Worm (Caenorhabditis elegans) whole organism, young adult: ENCODE data around the gene hnd-1.

Experiments
- B0019.2 ChIP-seq: fragments of 200-800 bp; sonication (Bioruptor generic); conservative IDR thresholded peaks from 2 replicates; pipeline ENCODE4 v1.3.6; 2022; ENCODE audit warnings: missing genetic modification reagents, missing genetic modification characterization, missing compliant biosample characterization
- B0035.1 ChIP-seq: sonication (generic microtip); optimal IDR thresholded peaks from 2 replicates; lab custom pipeline; 2016; ENCODE audit warnings: missing genetic modification characterization, mild to moderate bottlenecking, missing compliant biosample characterization, missing genotype, missing genetic modification reagents
- B0336.3 ChIP-seq: fragments of 200-800 bp; sonication (Bioruptor generic); IDR thresholded peaks from 2 replicates; pipeline ENCODE4 v1.3.6; 2022; ENCODE audit warnings: missing genetic modification characterization, missing compliant biosample characterization
- F22D6.2 ChIP-seq: sonication (generic microtip); optimal IDR thresholded peaks from 2 replicates; lab custom pipeline; 2016; ENCODE audit warnings: mild to moderate bottlenecking, missing genetic modification characterization, missing compliant biosample characterization
- F23B12.7 ChIP-seq: sonication (generic microtip); optimal IDR thresholded peaks from 2 replicates; lab custom pipeline; 2017; ENCODE audit warnings: missing genetic modification characterization, mild to moderate bottlenecking, missing compliant biosample characterization, antibody characterized with exemption, moderate library complexity; ENCODE audit not compliant: insufficient read depth
- F33H1.4 ChIP-seq: fragments of 200-800 bp; sonication (Bioruptor generic); IDR thresholded peaks from 2 replicates; pipeline ENCODE4 v1.3.6; 2022; ENCODE audit warnings: missing genetic modification reagents, missing genetic modification characterization, missing compliant biosample characterization
- F49E8.2 ChIP-seq: sonication (generic microtip); optimal IDR thresholded peaks from 3 replicates; lab custom pipeline; 2017; ENCODE audit warnings: missing genetic modification characterization, mild to moderate bottlenecking, missing compliant biosample characterization, antibody characterized with exemption, moderate library complexity; ENCODE audit not compliant: insufficient read depth
- F55B11.4 ChIP-seq: sonication (generic microtip); optimal IDR thresholded peaks from 2 replicates; lab custom pipeline; 2016; ENCODE audit warnings: missing compliant biosample characterization, missing genetic modification characterization, borderline replicate concordance; ENCODE audit not compliant: insufficient read depth
- K12H6.12 ChIP-seq: fragments of 200-800 bp; sonication (Bioruptor generic); optimal IDR thresholded peaks from 2 replicates; lab custom pipeline; 2018; ENCODE audit warnings: mild to moderate bottlenecking, missing genetic modification characterization, missing compliant biosample characterization
- T07F8.4 ChIP-seq: sonication (generic microtip); optimal IDR thresholded peaks from 2 replicates; lab custom pipeline; 2016; ENCODE audit warnings: mild to moderate bottlenecking, missing genetic modification characterization, moderate library complexity, missing compliant biosample characterization
- T26A5.8 ChIP-seq: sonication (generic microtip); optimal IDR thresholded peaks from 2 replicates; lab custom pipeline; 2016; ENCODE audit warnings: missing genetic modification characterization, missing compliant biosample characterization
- aptf-2 ChIP-seq: fragments of 200-800 bp; sonication (Bioruptor generic); conservative IDR thresholded peaks from 2 replicates; pipeline ENCODE4 v1.3.6; 2022; ENCODE audit warnings: missing genetic modification reagents, missing genetic modification characterization, missing compliant biosample characterization
- aptf-3 ChIP-seq: fragments of 200-800 bp; sonication (Bioruptor generic); IDR thresholded peaks from 2 replicates; pipeline ENCODE4 v1.3.6; 2022; ENCODE audit warnings: missing genetic modification characterization, missing compliant biosample characterization
- athp-1 ChIP-seq: sonication (generic microtip); optimal IDR thresholded peaks from 2 replicates; lab custom pipeline; 2017; ENCODE audit warnings: mild to moderate bottlenecking, missing genetic modification characterization, missing compliant biosample characterization
- attf-5 ChIP-seq: fragments of 200-800 bp; sonication (Bioruptor generic); optimal IDR thresholded peaks from 2 replicates; lab custom pipeline; 2018; ENCODE audit warnings: mild to moderate bottlenecking, missing genetic modification characterization, missing compliant biosample characterization
- ccch-3 ChIP-seq: fragments of 200-800 bp; sonication (Bioruptor generic); optimal IDR thresholded peaks from 2 replicates; lab custom pipeline; 2018; ENCODE audit warnings: mild to moderate bottlenecking, missing genetic modification characterization, missing compliant biosample characterization
- cebp-1 ChIP-seq, 2 experiments: fragments of 200-800 bp in 1 of 2; sonication (Bioruptor generic) in 1 of 2; sonication (generic microtip) in 1 of 2; IDR thresholded peaks in 1 of 2; optimal IDR thresholded peaks in 1 of 2; 2 replicates each; pipeline versions ENCODE4 v1.3.6 to Lab custom; 2017 to 2022; ENCODE audit warnings: missing compliant biosample characterization in 2 of 2, missing genetic modification characterization in 2 of 2, mild to moderate bottlenecking in 1 of 2, missing genetic modification reagents in 1 of 2, moderate library complexity in 1 of 2
- cebp-2 ChIP-seq: fragments of 200-800 bp; sonication (Bioruptor generic); IDR thresholded peaks from 2 replicates; pipeline ENCODE4 v1.3.6; 2022; ENCODE audit warnings: missing genetic modification characterization, missing compliant biosample characterization
- ceh-58 ChIP-seq: fragments of 200-800 bp; sonication (Bioruptor generic); IDR thresholded peaks from 2 replicates; pipeline ENCODE4 v1.3.6; 2022; ENCODE audit warnings: missing genetic modification characterization, missing compliant biosample characterization
- ceh-91 ChIP-seq: fragments of 200-800 bp; sonication (Bioruptor generic); IDR thresholded peaks from 2 replicates; pipeline ENCODE4 v1.3.6; 2022; ENCODE audit warnings: missing genetic modification reagents, missing genetic modification characterization, missing compliant biosample characterization
- die-1 ChIP-seq: sonication (generic microtip); optimal IDR thresholded peaks from 2 replicates; lab custom pipeline; 2016; ENCODE audit warnings: missing genotype, mild to moderate bottlenecking, missing genetic modification characterization, missing compliant biosample characterization
- dox-1 ChIP-seq: fragments of 200-800 bp; sonication (Bioruptor generic); IDR thresholded peaks from 2 replicates; pipeline ENCODE4 v1.3.6; 2022; ENCODE audit warnings: missing genetic modification reagents, missing genetic modification characterization, missing compliant biosample characterization
- egl-44 ChIP-seq: fragments of 200-800 bp; sonication (Bioruptor generic); IDR thresholded peaks from 2 replicates; pipeline ENCODE4 v1.3.6; 2022; ENCODE audit warnings: missing genetic modification reagents, missing genetic modification characterization, missing compliant biosample characterization
- egrh-3 ChIP-seq: fragments of 200-800 bp; sonication (Bioruptor generic); IDR thresholded peaks from 2 replicates; pipeline ENCODE4 v1.3.6; 2022; ENCODE audit warnings: missing genetic modification reagents, missing genetic modification characterization, missing compliant biosample characterization
- him-1 ChIP-seq: sonication (generic microtip); optimal IDR thresholded peaks from 2 replicates; lab custom pipeline; 2016; ENCODE audit warnings: missing genotype, missing genetic modification reagents, missing genetic modification characterization, missing compliant biosample characterization
- hlh-26 ChIP-seq: fragments of 200-800 bp; sonication (Bioruptor generic); conservative IDR thresholded peaks from 2 replicates; pipeline ENCODE4 v1.3.6; 2022; ENCODE audit warnings: missing genetic modification reagents, missing genetic modification characterization, missing compliant biosample characterization
- lag-1 ChIP-seq: fragments of 200-800 bp; sonication (Bioruptor generic); IDR thresholded peaks from 2 replicates; pipeline ENCODE4 v1.3.6; 2022; ENCODE audit warnings: missing genetic modification reagents, missing genetic modification characterization, missing compliant biosample characterization
- let-526 ChIP-seq: fragments of 200-800 bp; sonication (Bioruptor generic); IDR thresholded peaks from 2 replicates; pipeline ENCODE4 v1.3.6; 2022; ENCODE audit warnings: missing genetic modification reagents, missing genetic modification characterization, missing compliant biosample characterization
- lin-26 ChIP-seq: fragments of 200-800 bp; sonication (Bioruptor generic); IDR thresholded peaks from 2 replicates; pipeline ENCODE4 v1.3.6; 2022; ENCODE audit warnings: missing genetic modification reagents, missing genetic modification characterization, missing compliant biosample characterization
- lin-35 ChIP-seq, 3 experiments: fragments of 150-350 bp in 2 of 3; sonication (generic microtip) in 1 of 3; optimal IDR thresholded peaks; 2 replicates each; lab custom pipeline; 2014 to 2018; ENCODE audit warnings: missing biosample characterization in 3 of 3, missing genetic modification characterization in 3 of 3, missing genetic modification reagents in 3 of 3
- lin-40 ChIP-seq: sonication (generic microtip); optimal IDR thresholded peaks from 2 replicates; lab custom pipeline; 2016; ENCODE audit warnings: missing genetic modification characterization, mild to moderate bottlenecking, missing compliant biosample characterization, missing genotype, missing genetic modification reagents
- lsl-1 ChIP-seq: fragments of 200-800 bp; sonication (Bioruptor generic); optimal IDR thresholded peaks from 2 replicates; lab custom pipeline; 2018; ENCODE audit warnings: mild to moderate bottlenecking, missing genetic modification characterization, moderate library complexity, missing compliant biosample characterization
- lsy-27 ChIP-seq: sonication (generic microtip); optimal IDR thresholded peaks from 2 replicates; lab custom pipeline; 2017; ENCODE audit warnings: missing genetic modification characterization, mild to moderate bottlenecking, missing compliant biosample characterization, antibody characterized with exemption, missing genotype, borderline replicate concordance; ENCODE audit not compliant: insufficient read depth
- madf-10 ChIP-seq: sonication (generic microtip); optimal IDR thresholded peaks from 2 replicates; lab custom pipeline; 2016; ENCODE audit warnings: mild to moderate bottlenecking, missing genetic modification characterization, missing compliant biosample characterization
- mcd-1 ChIP-seq: fragments of 200-800 bp; sonication (Bioruptor generic); IDR thresholded peaks from 2 replicates; pipeline ENCODE4 v1.3.6; 2022; ENCODE audit warnings: missing genetic modification reagents, missing genetic modification characterization, missing compliant biosample characterization
- mes-4 ChIP-seq: sonication (generic microtip); optimal IDR thresholded peaks from 2 replicates; lab custom pipeline; 2016; ENCODE audit warnings: missing genotype, missing genetic modification characterization, missing compliant biosample characterization
- nfya-1 ChIP-seq: sonication (generic microtip); optimal IDR thresholded peaks from 2 replicates; lab custom pipeline; 2017; ENCODE audit warnings: antibody characterized with exemption, missing compliant biosample characterization, missing genetic modification characterization, borderline replicate concordance; ENCODE audit not compliant: insufficient read depth
- nhr-27 ChIP-seq: fragments of 200-800 bp; sonication (Bioruptor generic); optimal IDR thresholded peaks from 2 replicates; lab custom pipeline; 2018; ENCODE audit warnings: mild to moderate bottlenecking, missing genetic modification characterization, moderate library complexity, missing compliant biosample characterization
- rcor-1 ChIP-seq: fragments of 200-800 bp; sonication (Bioruptor generic); IDR thresholded peaks from 2 replicates; pipeline ENCODE4 v1.3.6; 2022; ENCODE audit warnings: missing genetic modification reagents, missing genetic modification characterization, missing compliant biosample characterization
- repo-1 ChIP-seq: sonication (generic microtip); optimal IDR thresholded peaks from 2 replicates; lab custom pipeline; 2017; ENCODE audit warnings: mild to moderate bottlenecking, missing genetic modification characterization, missing compliant biosample characterization
- snpc-1.1 ChIP-seq: sonication (generic microtip); optimal IDR thresholded peaks from 2 replicates; lab custom pipeline; 2017; ENCODE audit warnings: missing genetic modification characterization, mild to moderate bottlenecking, missing compliant biosample characterization, antibody characterized with exemption, moderate library complexity, missing genotype, missing genetic modification reagents; ENCODE audit not compliant: insufficient read depth
- snpc-1.3 ChIP-seq: sonication (generic microtip); optimal IDR thresholded peaks from 2 replicates; lab custom pipeline; 2017; ENCODE audit warnings: missing genetic modification characterization, mild to moderate bottlenecking, missing compliant biosample characterization, antibody characterized with exemption, moderate library complexity, missing genotype, missing genetic modification reagents; ENCODE audit not compliant: insufficient read depth
- snpc-4 ChIP-seq, 5 experiments: fragments of 150-350 bp in 1 of 5; sonication (generic microtip) in 4 of 5; optimal IDR thresholded peaks; 2 replicates each; lab custom pipeline; 2014 to 2018; ENCODE audit warnings: missing genetic modification characterization in 5 of 5, missing biosample characterization in 3 of 5, antibody characterized with exemption in 2 of 5, mild to moderate bottlenecking in 2 of 5, missing compliant biosample characterization in 2 of 5, missing genotype in 2 of 5, moderate library complexity in 2 of 5, missing genetic modification reagents in 1 of 5
- zfh-2 ChIP-seq: fragments of 200-800 bp; sonication (Bioruptor generic); conservative IDR thresholded peaks from 2 replicates; pipeline ENCODE4 v1.3.6; 2022; ENCODE audit warnings: missing genetic modification reagents, missing genetic modification characterization, missing compliant biosample characterization
- zim-3 ChIP-seq: sonication (generic microtip); optimal IDR thresholded peaks from 2 replicates; lab custom pipeline; 2017; ENCODE audit warnings: mild to moderate bottlenecking, missing genetic modification characterization, moderate library complexity, missing compliant biosample characterization
- ztf-22 ChIP-seq: fragments of 200-800 bp; sonication (Bioruptor generic); optimal IDR thresholded peaks from 2 replicates; lab custom pipeline; 2018; ENCODE audit warnings: mild to moderate bottlenecking, missing genetic modification characterization, moderate library complexity, missing compliant biosample characterization

hnd-1 gene

ce11 chrX:11645517-11645916 is 38.8 kb upstream of the hnd-1 start:
- TF ChIP-seq B0019.2 (GFP tag; lab: Robert Waterston, UW) (no peak), ccch-3 (GFP tag; lab: Kevin White, UChicago) (no peak), athp-1 (peak; percentile 4), zfh-2 (GFP tag; lab: Robert Waterston, UW) (no peak), ceh-58 (GFP tag; lab: Robert Waterston, UW) (no peak), lin-26 (GFP tag; lab: Robert Waterston, UW) (peak; percentile 94), aptf-2 (GFP tag; lab: Robert Waterston, UW) (no peak), lsy-27 (tag; lab: Kevin White, UChicago) (no peak), egrh-3 (GFP tag; lab: Robert Waterston, UW) (0 out of 2 replicates have a peak, but pooled peaks have one; percentile 18), snpc-1.1 (tag; lab: Kevin White, UChicago) (no peak), F23B12.7 (tag; lab: Kevin White, UChicago) (peak; percentile 70), hlh-26 (GFP tag; lab: Robert Waterston, UW) (no peak), F33H1.4 (no peak), B0336.3 (GFP tag; lab: Robert Waterston, UW) (no peak), B0035.1 (tag; lab: Kevin White, UChicago) (peak; percentile 23), repo-1 (tag; lab: Kevin White, UChicago) (peak; percentile 44), ceh-91 (no peak), F55B11.4 (tag; lab: Kevin White, UChicago) (no peak), mcd-1 (GFP tag; lab: Robert Waterston, UW) (no peak; the same call in 1 of the 2 replicates), F49E8.2 (tag; lab: Kevin White, UChicago) (no peak), nfya-1 (tag; lab: Kevin White, UChicago) (no peak), die-1 (tag; lab: Kevin White, UChicago) (peak; percentile 74), dox-1 (GFP tag; lab: Robert Waterston, UW) (peak; percentile 57; the same call in 1 of the 2 replicates), zim-3 (tag; lab: Kevin White, UChicago) (peak; percentile 39), lag-1 (GFP tag; lab: Robert Waterston, UW) (no peak), snpc-1.3 (peak; percentile 49), nhr-27 (tag; lab: Kevin White, UChicago) (no peak), snpc-4 (GFP tag; optimal IDR thresholded peaks at IDR 0.05; lab: Kevin White, UChicago) (peak; percentile 57), snpc-4 (tag; optimal IDR thresholded peaks at IDR 0.05; lab: Kevin White, UChicago) (peak in 2 of 4 experiments; percentile 27 to 59), lin-40 (peak; percentile 47), let-526 (GFP tag; lab: Robert Waterston, UW) (no peak), madf-10 (tag; lab: Kevin White, UChicago) (peak; percentile 32), cebp-1 (GFP tag; IDR thresholded peaks at IDR 0.05; lab: Robert Waterston, UW) (no peak), cebp-1 (tag; optimal IDR thresholded peaks at IDR 0.05; lab: Kevin White, UChicago) (peak; percentile 56), K12H6.12 (tag; lab: Kevin White, UChicago) (no peak), ztf-22 (no peak), rcor-1 (GFP tag; lab: Robert Waterston, UW) (peak; percentile 49; the same call in 1 of the 2 replicates), egl-44 (GFP tag; lab: Robert Waterston, UW) (no peak), F22D6.2 (tag; lab: Kevin White, UChicago) (no peak), attf-5 (GFP tag; lab: Kevin White, UChicago) (peak; percentile 45), mes-4 (peak; percentile 38), T07F8.4 (tag; lab: Kevin White, UChicago) (no peak), T26A5.8 (tag; lab: Kevin White, UChicago) (no peak), him-1 (tag; lab: Kevin White, UChicago) (peak; percentile 82), lsl-1 (GFP tag; lab: Kevin White, UChicago) (no peak), lin-35 (GFP tag; optimal IDR thresholded peaks at IDR 0.05; lab: Kevin White, UChicago) (peak in 1 of 3 experiments; percentile 53), cebp-2 (GFP tag; lab: Robert Waterston, UW) (0 out of 2 replicates have a peak, but pooled peaks have one; percentile 70), aptf-3 (no peak)
